Worm (Caenorhabditis elegans) whole organism, late embryonic: ENCODE data around the gene Y45F10A.7.

Experiments used
- F13H6.1 ChIP-seq: sonication (generic microtip); optimal IDR thresholded peaks from 2 replicates; lab custom pipeline; 2016; ENCODE audit warnings: missing genetic modification characterization, missing compliant biosample characterization
- K02D7.2 ChIP-seq: sonication (generic microtip); optimal IDR thresholded peaks from 2 replicates; lab custom pipeline; 2017; ENCODE audit warnings: mild to moderate bottlenecking, missing genetic modification characterization, missing compliant biosample characterization
- ceh-22 ChIP-seq: sonication (generic microtip); optimal IDR thresholded peaks from 2 replicates; lab custom pipeline; 2017; ENCODE audit warnings: missing biosample characterization, missing genetic modification characterization
- ceh-9 ChIP-seq: sonication (generic microtip); optimal IDR thresholded peaks from 2 replicates; lab custom pipeline; 2016; ENCODE audit warnings: mild to moderate bottlenecking, missing genetic modification characterization, inconsistent platforms, missing compliant biosample characterization
- che-1 ChIP-seq: sonication (generic microtip); optimal IDR thresholded peaks from 2 replicates; lab custom pipeline; 2016; ENCODE audit warnings: mild to moderate bottlenecking, missing genetic modification characterization, missing compliant biosample characterization
- dve-1 ChIP-seq: sonication (generic microtip); optimal IDR thresholded peaks from 2 replicates; lab custom pipeline; 2017; ENCODE audit warnings: antibody characterized with exemption, mild to moderate bottlenecking, missing genetic modification characterization, missing compliant biosample characterization
- hlh-30 ChIP-seq: sonication (generic microtip); optimal IDR thresholded peaks from 2 replicates; lab custom pipeline; 2017; ENCODE audit warnings: antibody characterized with exemption, missing genetic modification characterization, missing compliant biosample characterization; ENCODE audit not compliant: insufficient read depth
- nfya-1 ChIP-seq: sonication (generic microtip); optimal IDR thresholded peaks from 2 replicates; lab custom pipeline; 2017; ENCODE audit warnings: missing genetic modification characterization, mild to moderate bottlenecking, missing compliant biosample characterization, antibody characterized with exemption, moderate library complexity
- pax-1 ChIP-seq: fragments of 150-350 bp; optimal IDR thresholded peaks from 2 replicates; lab custom pipeline; 2014; ENCODE audit warnings: missing biosample characterization, missing genetic modification characterization
- pha-4 ChIP-seq: fragments of 150-350 bp; optimal IDR thresholded peaks from 2 replicates; lab custom pipeline; 2018; ENCODE audit warnings: missing biosample characterization, missing genetic modification reagents, missing genetic modification characterization
- pqm-1 ChIP-seq: sonication (generic microtip); optimal IDR thresholded peaks from 2 replicates; lab custom pipeline; 2016; ENCODE audit warnings: missing genetic modification characterization, missing compliant biosample characterization
- syd-9 ChIP-seq: sonication (generic microtip); optimal IDR thresholded peaks from 2 replicates; lab custom pipeline; 2016; ENCODE audit warnings: mild to moderate bottlenecking, missing genetic modification characterization, moderate library complexity, missing compliant biosample characterization
- unc-3 ChIP-seq, 2 experiments: fragments of 200-800 bp in 1 of 2; sonication (Bioruptor generic) in 1 of 2; sonication (generic microtip) in 1 of 2; conservative IDR thresholded peaks in 1 of 2; optimal IDR thresholded peaks in 1 of 2; 2 replicates each; pipeline versions ENCODE4 v1.3.6 to Lab custom; 2016 to 2022; ENCODE audit warnings: missing compliant biosample characterization in 2 of 2, missing genetic modification characterization in 2 of 2, missing genetic modification reagents in 1 of 2
- unc-55 ChIP-seq: sonication (generic microtip); optimal IDR thresholded peaks from 2 replicates; lab custom pipeline; 2017; ENCODE audit warnings: missing biosample characterization, missing genetic modification reagents, missing genetic modification characterization

ce11 chrIV:13492271-13492670 is at the start of gene Y45F10A.7:
- no peak for TF ChIP-seq pha-4 (tag; lab: Kevin White, UChicago)
- TF ChIP-seq pqm-1 (tag; lab: Kevin White, UChicago) = no peak
- TF ChIP-seq ceh-22 = no peak
- TF ChIP-seq F13H6.1 (tag; lab: Kevin White, UChicago) = no peak
- no peak for TF ChIP-seq ceh-9 (tag; lab: Kevin White, UChicago)
- TF ChIP-seq pax-1 (tag; lab: Kevin White, UChicago) = no peak
- TF ChIP-seq syd-9 (tag; lab: Kevin White, UChicago) = no peak
- TF ChIP-seq nfya-1 (tag; lab: Kevin White, UChicago) = no peak
- no peak for TF ChIP-seq unc-3 (GFP tag; conservative IDR thresholded peaks at IDR 0.05; lab: Robert Waterston, UW)
- TF ChIP-seq unc-3 (tag; optimal IDR thresholded peaks at IDR 0.05; lab: Kevin White, UChicago) = no peak
- no peak for TF ChIP-seq che-1
- no peak for TF ChIP-seq dve-1
- TF ChIP-seq unc-55 = no peak
- no peak for TF ChIP-seq K02D7.2 (tag; lab: Kevin White, UChicago)
- TF ChIP-seq hlh-30 (tag; lab: Kevin White, UChicago) = no peak
